Fruit fly (Drosophila melanogaster) whole organism, embryonic: ENCODE measurements around the gene CG31495.

Source experiments
- Antp ChIP-seq: fragments of 200-800 bp; sonication (Bioruptor generic); optimal IDR thresholded peaks from 3 replicates; lab custom pipeline; 2016; ENCODE audit warnings: missing biosample characterization, missing genetic modification characterization
- CG1024 ChIP-seq: fragments of 200-800 bp; sonication (Bioruptor generic); IDR thresholded peaks from 2 replicates; pipeline ENCODE4 v1.3.6; 2022; ENCODE audit warnings: missing biosample characterization, missing genetic modification characterization
- CG13287 ChIP-seq: fragments of 200-800 bp; sonication (Bioruptor generic); IDR thresholded peaks from 2 replicates; pipeline ENCODE4 v1.3.6; 2022; ENCODE audit warnings: missing biosample characterization, missing genetic modification characterization; ENCODE audit not compliant: partially characterized antibody
- CG16815 ChIP-seq: fragments of 200-800 bp; sonication (Bioruptor generic); optimal IDR thresholded peaks from 3 replicates; lab custom pipeline; 2017; ENCODE audit warnings: missing biosample characterization, mild to moderate bottlenecking, missing genetic modification characterization
- CG16863 ChIP-seq: fragments of 200-800 bp; sonication (Bioruptor generic); optimal IDR thresholded peaks from 3 replicates; lab custom pipeline; 2016; ENCODE audit warnings: missing biosample characterization, missing genetic modification characterization
- CG18011 ChIP-seq: fragments of 200-800 bp; sonication (Bioruptor generic); optimal IDR thresholded peaks from 2 replicates; lab custom pipeline; 2017; ENCODE audit warnings: missing biosample characterization, missing genetic modification characterization, mild to moderate bottlenecking, moderate library complexity, missing genotype
- CG2129 ChIP-seq: fragments of 200-800 bp; sonication (Bioruptor generic); IDR thresholded peaks from 2 replicates; pipeline ENCODE4 v1.3.6; 2022; ENCODE audit warnings: missing biosample characterization, missing genetic modification characterization; ENCODE audit not compliant: partially characterized antibody
- CG3065 ChIP-seq: fragments of 200-800 bp; sonication (Bioruptor generic); optimal IDR thresholded peaks from 2 replicates; lab custom pipeline; 2016; ENCODE audit warnings: missing biosample characterization, missing genetic modification characterization
- CG31441 ChIP-seq: fragments of 200-800 bp; sonication (Bioruptor generic); IDR thresholded peaks from 2 replicates; pipeline ENCODE4 v1.3.6; 2022; ENCODE audit warnings: missing biosample characterization, missing genetic modification characterization
- CG43689 ChIP-seq: fragments of 200-800 bp; sonication (Bioruptor generic); IDR thresholded peaks from 2 replicates; pipeline ENCODE4 v1.3.6; 2022; ENCODE audit warnings: missing biosample characterization, missing genetic modification characterization
- CG4404 ChIP-seq: fragments of 200-800 bp; sonication (Bioruptor generic); IDR thresholded peaks from 2 replicates; pipeline ENCODE4 v1.3.6; 2022; ENCODE audit warnings: missing biosample characterization, missing genetic modification characterization
- CG4730 ChIP-seq: fragments of 200-800 bp; sonication (Bioruptor generic); IDR thresholded peaks from 2 replicates; pipeline ENCODE4 v1.3.6; 2022; ENCODE audit warnings: missing biosample characterization, missing genetic modification characterization
- CG6689 ChIP-seq: fragments of 200-800 bp; sonication (Bioruptor generic); IDR thresholded peaks from 2 replicates; pipeline ENCODE4 v1.3.6; 2022; ENCODE audit warnings: missing biosample characterization, missing genetic modification characterization
- CG6791 ChIP-seq: fragments of 200-800 bp; sonication (Bioruptor generic); IDR thresholded peaks from 3 replicates; pipeline ENCODE4 v1.3.6; 2022; ENCODE audit warnings: missing biosample characterization, missing genetic modification characterization; ENCODE audit not compliant: partially characterized antibody
- CG6813 ChIP-seq: fragments of 200-800 bp; sonication (Bioruptor generic); optimal IDR thresholded peaks from 2 replicates; lab custom pipeline; 2017; ENCODE audit warnings: missing biosample characterization, missing genetic modification characterization, mild to moderate bottlenecking, moderate library complexity, missing genetic modification reagents
- CG7928 ChIP-seq: fragments of 200-800 bp; sonication (Bioruptor generic); optimal IDR thresholded peaks from 2 replicates; lab custom pipeline; 2017; ENCODE audit warnings: missing biosample characterization, mild to moderate bottlenecking, missing genetic modification characterization
- CG7987 ChIP-seq: fragments of 200-800 bp; sonication (Bioruptor generic); optimal IDR thresholded peaks from 2 replicates; lab custom pipeline; 2018; ENCODE audit warnings: missing biosample characterization, mild to moderate bottlenecking, missing genetic modification characterization, moderate library complexity
- CG8089 ChIP-seq: fragments of 200-800 bp; sonication (Bioruptor generic); optimal IDR thresholded peaks from 3 replicates; lab custom pipeline; 2016; ENCODE audit warnings: missing biosample characterization, missing genetic modification characterization
- CG9215 ChIP-seq: fragments of 200-800 bp; sonication (Bioruptor generic); IDR thresholded peaks from 2 replicates; pipeline ENCODE4 v1.3.6; 2022; ENCODE audit warnings: missing biosample characterization, missing genetic modification characterization
- CoRest ChIP-seq: fragments of 200-800 bp; sonication (Bioruptor generic); optimal IDR thresholded peaks from 3 replicates; lab custom pipeline; 2018; ENCODE audit warnings: missing biosample characterization, mild to moderate bottlenecking, missing genetic modification characterization, moderate library complexity
- Dad ChIP-seq: fragments of 200-800 bp; sonication (Bioruptor generic); optimal IDR thresholded peaks from 3 replicates; lab custom pipeline; 2016; ENCODE audit warnings: missing biosample characterization, missing genetic modification characterization
- Dll ChIP-seq: fragments of 200-800 bp; sonication (Bioruptor generic); IDR thresholded peaks from 4 replicates; pipeline ENCODE4 v1.3.6; 2022; ENCODE audit warnings: missing biosample characterization, missing genetic modification characterization; ENCODE audit not compliant: partially characterized antibody
- Doc3 ChIP-seq: fragments of 200-800 bp; sonication (Bioruptor generic); IDR thresholded peaks from 3 replicates; pipeline ENCODE4 v1.3.6; 2022; ENCODE audit warnings: missing biosample characterization, missing genetic modification characterization; ENCODE audit not compliant: partially characterized antibody
- Ets65A ChIP-seq: fragments of 200-800 bp; sonication (Bioruptor generic); peaks from one replicate; lab custom pipeline; 2016; ENCODE audit warnings: missing biosample characterization, missing genetic modification characterization
- Ets97D ChIP-seq: fragments of 200-800 bp; sonication (Bioruptor generic); optimal IDR thresholded peaks from 3 replicates; lab custom pipeline; 2016; ENCODE audit warnings: missing biosample characterization, missing genetic modification characterization
- GATAe ChIP-seq: fragments of 200-800 bp; sonication (Bioruptor generic); conservative IDR thresholded peaks from 2 replicates; pipeline ENCODE4 v1.3.6; 2022; ENCODE audit warnings: missing biosample characterization, missing genetic modification characterization
- Meics ChIP-seq: fragments of 200-800 bp; sonication (Bioruptor generic); optimal IDR thresholded peaks from 2 replicates; lab custom pipeline; 2017; ENCODE audit warnings: missing biosample characterization, mild to moderate bottlenecking, missing genetic modification characterization
- Mrtf ChIP-seq: fragments of 200-800 bp; sonication (Bioruptor generic); IDR thresholded peaks from 3 replicates; pipeline ENCODE4 v1.3.6; 2022; ENCODE audit warnings: missing biosample characterization, missing genetic modification characterization
- NC2β ChIP-seq: fragments of 200-800 bp; sonication (Bioruptor generic); optimal IDR thresholded peaks from 2 replicates; lab custom pipeline; 2016; ENCODE audit warnings: missing biosample characterization, missing genetic modification characterization
- TFAM ChIP-seq: fragments of 200-800 bp; sonication (Bioruptor generic); optimal IDR thresholded peaks from 2 replicates; lab custom pipeline; 2017; ENCODE audit warnings: missing biosample characterization, missing genetic modification characterization, inconsistent platforms
- Vsx1 ChIP-seq: fragments of 200-800 bp; sonication (Bioruptor generic); optimal IDR thresholded peaks from 2 replicates; lab custom pipeline; 2017; ENCODE audit warnings: missing biosample characterization, mild to moderate bottlenecking, missing genetic modification characterization, missing genetic modification reagents
- bigmax ChIP-seq: fragments of 200-800 bp; sonication (Bioruptor generic); optimal IDR thresholded peaks from 2 replicates; lab custom pipeline; 2018; ENCODE audit warnings: missing biosample characterization, mild to moderate bottlenecking, missing genetic modification characterization
- cas ChIP-seq: fragments of 200-800 bp; sonication (Bioruptor generic); IDR thresholded peaks from 2 replicates; pipeline ENCODE4 v1.3.6; 2022; ENCODE audit warnings: missing biosample characterization, missing genetic modification characterization
- caup ChIP-seq: fragments of 200-800 bp; sonication (Bioruptor generic); optimal IDR thresholded peaks from 3 replicates; lab custom pipeline; 2017; ENCODE audit warnings: missing biosample characterization, mild to moderate bottlenecking, missing genetic modification characterization, moderate library complexity; ENCODE audit not compliant: severe bottlenecking
- croc ChIP-seq: fragments of 200-800 bp; sonication (Bioruptor generic); conservative IDR thresholded peaks from 3 replicates; pipeline ENCODE4 v1.3.6; 2022; ENCODE audit warnings: missing biosample characterization, missing genetic modification characterization
- crp ChIP-seq, 2 experiments: fragments of 200-800 bp; sonication (Bioruptor generic); optimal IDR thresholded peaks; 2 replicates in 1 of 2; 3 replicates in 1 of 2; lab custom pipeline; 2017; ENCODE audit warnings: missing biosample characterization in 2 of 2, missing genetic modification characterization in 2 of 2, mild to moderate bottlenecking in 1 of 2, moderate library complexity in 1 of 2
- danr ChIP-seq: fragments of 200-800 bp; sonication (Bioruptor generic); IDR thresholded peaks from 2 replicates; pipeline ENCODE4 v1.3.6; 2022; ENCODE audit warnings: missing biosample characterization, missing genetic modification characterization
- fd3F ChIP-seq: fragments of 200-800 bp; sonication (Bioruptor generic); optimal IDR thresholded peaks from 2 replicates; lab custom pipeline; 2018; ENCODE audit warnings: missing biosample characterization, mild to moderate bottlenecking, missing genetic modification characterization, moderate library complexity
- gcm ChIP-seq: fragments of 200-800 bp; sonication (Bioruptor generic); optimal IDR thresholded peaks from 2 replicates; lab custom pipeline; 2019; ENCODE audit warnings: missing biosample characterization, mild to moderate bottlenecking, missing genetic modification characterization, moderate library complexity
- gro ChIP-seq: fragments of 200-800 bp; sonication (Bioruptor generic); optimal IDR thresholded peaks from 2 replicates; lab custom pipeline; 2016; ENCODE audit warnings: missing biosample characterization, missing genetic modification characterization
- inv ChIP-seq: fragments of 200-800 bp; sonication (Bioruptor generic); IDR thresholded peaks from 2 replicates; pipeline ENCODE4 v1.3.6; 2022; ENCODE audit warnings: missing biosample characterization, missing genetic modification characterization; ENCODE audit not compliant: partially characterized antibody
- peb ChIP-seq: fragments of 200-800 bp; sonication (Bioruptor generic); IDR thresholded peaks from 2 replicates; pipeline ENCODE4 v1.3.6; 2022; ENCODE audit warnings: missing biosample characterization, missing genetic modification characterization
- slbo ChIP-seq: fragments of 200-800 bp; sonication (Bioruptor generic); IDR thresholded peaks from 2 replicates; pipeline ENCODE4 v1.3.6; 2022; ENCODE audit warnings: missing biosample characterization, missing genetic modification characterization
- tna ChIP-seq: fragments of 200-800 bp; sonication (Bioruptor generic); IDR thresholded peaks from 2 replicates; pipeline ENCODE4 v1.3.6; 2022; ENCODE audit warnings: missing biosample characterization, missing genetic modification characterization; ENCODE audit not compliant: partially characterized antibody
- toy ChIP-seq: fragments of 200-800 bp; sonication (Bioruptor generic); IDR thresholded peaks from 2 replicates; pipeline ENCODE4 v1.3.6; 2022; ENCODE audit warnings: missing biosample characterization, missing genetic modification characterization
- twi ChIP-seq: fragments of 200-800 bp; optimal IDR thresholded peaks from 2 replicates; lab custom pipeline; 2019; ENCODE audit warnings: missing biosample characterization, mild to moderate bottlenecking, missing genetic modification characterization, moderate library complexity
- vnd ChIP-seq: fragments of 200-800 bp; sonication (Bioruptor generic); IDR thresholded peaks from 3 replicates; pipeline ENCODE4 v1.3.6; 2022; ENCODE audit warnings: missing biosample characterization, missing genetic modification characterization; ENCODE audit not compliant: partially characterized antibody
- vvl ChIP-seq: fragments of 200-800 bp; sonication (Bioruptor generic); IDR thresholded peaks from 2 replicates; pipeline ENCODE4 v1.3.6; 2022; ENCODE audit warnings: missing biosample characterization, missing genetic modification characterization

CG31495 gene

DNA sequence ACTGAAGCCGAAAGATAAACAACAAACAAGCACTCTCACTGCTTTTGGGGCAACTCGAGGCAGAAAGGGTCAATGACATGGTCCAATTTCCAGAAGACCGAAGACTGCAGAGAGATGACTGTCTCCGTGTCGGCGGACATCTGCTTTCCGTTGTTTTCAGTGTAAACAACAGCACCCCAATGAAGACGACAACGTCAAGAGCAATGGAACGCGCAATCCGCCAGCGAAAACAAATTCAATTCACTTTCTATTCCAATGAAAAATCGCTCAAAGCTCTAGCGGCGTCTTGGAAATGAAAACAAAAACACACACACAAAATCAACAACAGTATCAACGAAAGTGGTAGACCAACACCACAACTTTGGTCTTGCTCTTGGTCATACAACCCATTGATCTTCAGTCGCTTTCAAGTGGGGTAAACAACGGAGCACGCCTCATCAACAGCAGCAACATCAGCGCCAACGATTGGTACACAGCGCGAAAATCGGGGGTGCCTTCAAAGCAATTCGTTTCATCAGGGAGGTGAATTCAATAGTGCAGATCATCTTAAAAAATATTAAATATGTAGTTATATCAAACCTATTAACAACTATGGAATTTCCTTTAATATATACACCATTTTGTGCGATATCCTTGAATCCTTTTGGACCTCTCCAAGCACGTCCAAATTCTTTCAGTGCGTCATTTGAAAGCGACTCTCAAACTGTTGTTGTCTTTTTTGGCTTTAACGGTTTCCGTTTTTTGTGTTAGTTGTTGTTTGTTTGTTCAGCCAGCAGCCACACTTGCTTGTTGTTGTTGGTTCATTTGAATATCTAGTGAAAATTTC, 22.0 kb downstream of the CG31495 start (continued):
- TF ChIP-seq CG31441 (GFP tag; lab: Robert Waterston, UW) (peak; percentile 72), CG16863 (GFP tag; lab: Kevin White, UChicago) (no peak), gcm (peak; percentile 52), bigmax (GFP tag; lab: Kevin White, UChicago) (no peak), CG4730 (GFP tag; lab: Robert Waterston, UW) (peak; percentile 34; the same call in 1 of the 2 replicates), vnd (GFP tag; lab: Robert Waterston, UW) (no peak), gro (no peak), Meics (peak; percentile 10), CG8089 (GFP tag; lab: Kevin White, UChicago) (peak; percentile 7), Vsx1 (GFP tag; lab: Kevin White, UChicago) (peak; percentile 31), Doc3 (GFP tag; lab: Robert Waterston, UW) (no peak), CG4404 (GFP tag; lab: Robert Waterston, UW) (peak; percentile 14; the same call in 1 of the 2 replicates), CG18011 (GFP tag; lab: Kevin White, UChicago) (no peak), vvl (GFP tag; lab: Robert Waterston, UW) (peak; percentile 65), TFAM (GFP tag; lab: Kevin White, UChicago) (no peak), CG1024 (GFP tag; lab: Robert Waterston, UW) (no peak; the same call in 1 of the 2 replicates), CG2129 (GFP tag; lab: Robert Waterston, UW) (no peak), crp (GFP tag; optimal IDR thresholded peaks at IDR 0.05; lab: Kevin White, UChicago) (peak in 1 of 2 experiments; percentile 9), Dad (GFP tag; lab: Kevin White, UChicago) (no peak), Mrtf (GFP tag; lab: Robert Waterston, UW) (0 out of 3 replicates have a peak, but pooled peaks have one; percentile 22), inv (GFP tag; lab: Robert Waterston, UW) (no peak), CG43689 (GFP tag; lab: Robert Waterston, UW) (0 out of 2 replicates have a peak, but pooled peaks have one; percentile 28), slbo (GFP tag; lab: Robert Waterston, UW) (peak; percentile 13; the same call in 1 of the 2 replicates), CG13287 (no peak), CG7987 (no peak), CG16815 (no peak), GATAe (GFP tag; lab: Robert Waterston, UW) (no peak), croc (GFP tag; lab: Robert Waterston, UW) (peak; percentile 83), CG3065 (GFP tag; lab: Kevin White, UChicago) (no peak), Antp (peak; percentile 2), toy (GFP tag; lab: Robert Waterston, UW) (no peak), CG6791 (GFP tag; lab: Robert Waterston, UW) (no peak), caup (GFP tag; lab: Kevin White, UChicago) (no peak), cas (GFP tag; lab: Robert Waterston, UW) (no peak), fd3F (GFP tag; lab: Kevin White, UChicago) (no peak), CoRest (tag; lab: Kevin White, UChicago) (peak; percentile 81), danr (GFP tag; lab: Robert Waterston, UW) (peak; percentile 14; the same call in 1 of the 2 replicates), Ets65A (GFP tag; lab: Kevin White, UChicago) (peak; percentile 16), CG6689 (GFP tag; lab: Robert Waterston, UW) (peak; percentile 53), NC2β (GFP tag; lab: Kevin White, UChicago) (no peak), CG9215 (GFP tag; lab: Robert Waterston, UW) (peak; percentile 28; the same call in 1 of the 2 replicates), tna (GFP tag; lab: Robert Waterston, UW) (no peak), twi (tag; lab: Kevin White, UChicago) (peak; percentile 6), CG7928 (GFP tag; lab: Kevin White, UChicago) (no peak), Dll (GFP tag; lab: Robert Waterston, UW) (no peak), peb (GFP tag; lab: Robert Waterston, UW) (peak; percentile 41; the same call in 1 of the 2 replicates), CG6813 (GFP tag; lab: Kevin White, UChicago) (no peak), Ets97D (no peak)
